Fruit fly (Drosophila melanogaster) whole organism, embryonic: ENCODE data around the gene kat80.

Source experiments
- ATbp ChIP-seq: fragments of 200-800 bp; sonication (Bioruptor generic); optimal IDR thresholded peaks from 2 replicates; lab custom pipeline; 2017; ENCODE audit warnings: missing biosample characterization, mild to moderate bottlenecking, missing genetic modification characterization, missing genetic modification reagents
- Abd-B ChIP-seq: fragments of 200-800 bp; sonication (Bioruptor generic); optimal IDR thresholded peaks from 2 replicates; lab custom pipeline; 2018; ENCODE audit warnings: missing biosample characterization, mild to moderate bottlenecking, missing genetic modification characterization, moderate library complexity
- Ada2b ChIP-seq: fragments of 200-800 bp; sonication (Bioruptor generic); IDR thresholded peaks from 2 replicates; pipeline ENCODE4 v1.3.6; 2022; ENCODE audit warnings: missing biosample characterization, missing genetic modification characterization
- Atf-2 ChIP-seq: fragments of 200-800 bp; sonication (Bioruptor generic); optimal IDR thresholded peaks from 2 replicates; lab custom pipeline; 2016; ENCODE audit warnings: missing biosample characterization, missing genetic modification characterization
- C15 ChIP-seq: fragments of 200-800 bp; sonication (Bioruptor generic); IDR thresholded peaks from 3 replicates; pipeline ENCODE4 v1.3.6; 2022; ENCODE audit warnings: missing biosample characterization, missing genetic modification characterization
- CG15073 ChIP-seq: fragments of 200-800 bp; sonication (Bioruptor generic); optimal IDR thresholded peaks from 2 replicates; lab custom pipeline; 2016; ENCODE audit warnings: missing biosample characterization, missing genetic modification characterization
- CG1603 ChIP-seq: fragments of 200-800 bp; sonication (Bioruptor generic); optimal IDR thresholded peaks from 2 replicates; lab custom pipeline; 2019; ENCODE audit warnings: missing biosample characterization, mild to moderate bottlenecking, missing genetic modification characterization, moderate library complexity
- CG18262 ChIP-seq: fragments of 200-800 bp; optimal IDR thresholded peaks from 3 replicates; lab custom pipeline; 2019; ENCODE audit warnings: missing biosample characterization, mild to moderate bottlenecking, missing genetic modification characterization, moderate library complexity
- CG2712 ChIP-seq: fragments of 200-800 bp; optimal IDR thresholded peaks from 3 replicates; lab custom pipeline; 2019; ENCODE audit warnings: missing biosample characterization, mild to moderate bottlenecking, missing genetic modification characterization, moderate library complexity
- CG32772 ChIP-seq: fragments of 200-800 bp; sonication (Bioruptor generic); IDR thresholded peaks from 2 replicates; pipeline ENCODE4 v1.3.6; 2022; ENCODE audit warnings: missing biosample characterization, missing genetic modification characterization
- CG34376 ChIP-seq: fragments of 200-800 bp; sonication (Bioruptor generic); optimal IDR thresholded peaks from 2 replicates; lab custom pipeline; 2018; ENCODE audit warnings: missing biosample characterization, mild to moderate bottlenecking, missing genetic modification characterization
- CG34422 ChIP-seq: fragments of 200-800 bp; sonication (Bioruptor generic); IDR thresholded peaks from 3 replicates; pipeline ENCODE4 v1.3.6; 2022; ENCODE audit warnings: missing biosample characterization, missing genetic modification characterization
- CG4820 ChIP-seq: fragments of 200-800 bp; sonication (Bioruptor generic); optimal IDR thresholded peaks from 3 replicates; lab custom pipeline; 2016; ENCODE audit warnings: missing biosample characterization, missing genetic modification characterization
- CG5245 ChIP-seq: fragments of 200-800 bp; sonication (Bioruptor generic); optimal IDR thresholded peaks from 3 replicates; lab custom pipeline; 2016; ENCODE audit warnings: missing biosample characterization, missing genetic modification characterization
- CG6765 ChIP-seq: fragments of 200-800 bp; sonication (Bioruptor generic); optimal IDR thresholded peaks from 3 replicates; lab custom pipeline; 2017; ENCODE audit warnings: missing biosample characterization, mild to moderate bottlenecking, missing genetic modification characterization
- CG7271 ChIP-seq: fragments of 200-800 bp; sonication (Bioruptor generic); optimal IDR thresholded peaks from 2 replicates; lab custom pipeline; 2018; ENCODE audit warnings: missing biosample characterization, mild to moderate bottlenecking, missing genetic modification characterization, moderate library complexity
- CG7372 ChIP-seq: fragments of 200-800 bp; sonication (Bioruptor generic); IDR thresholded peaks from 2 replicates; pipeline ENCODE4 v1.3.6; 2022; ENCODE audit warnings: missing biosample characterization, missing genetic modification characterization
- CG7745 ChIP-seq: fragments of 200-800 bp; sonication (Bioruptor generic); optimal IDR thresholded peaks from 2 replicates; lab custom pipeline; 2018; ENCODE audit warnings: missing biosample characterization, mild to moderate bottlenecking, missing genetic modification characterization, moderate library complexity
- CG7839 ChIP-seq: fragments of 200-800 bp; sonication (Bioruptor generic); optimal IDR thresholded peaks from 3 replicates; lab custom pipeline; 2018; ENCODE audit warnings: missing biosample characterization, mild to moderate bottlenecking, missing genetic modification characterization, moderate library complexity
- CG8765 ChIP-seq: fragments of 200-800 bp; sonication (Bioruptor generic); IDR thresholded peaks from 2 replicates; pipeline ENCODE4 v1.3.6; 2022; ENCODE audit warnings: missing biosample characterization, missing genetic modification characterization
- CG8944 ChIP-seq: fragments of 200-800 bp; sonication (Bioruptor generic); optimal IDR thresholded peaks from 3 replicates; lab custom pipeline; 2016; ENCODE audit warnings: missing biosample characterization, missing genetic modification characterization
- CTCF ChIP-seq: fragments of 200-800 bp; sonication (Bioruptor generic); optimal IDR thresholded peaks from 2 replicates; lab custom pipeline; 2017; ENCODE audit warnings: missing biosample characterization, mild to moderate bottlenecking, missing genetic modification characterization, moderate library complexity
- GATAe ChIP-seq: fragments of 200-800 bp; sonication (Bioruptor generic); conservative IDR thresholded peaks from 2 replicates; pipeline ENCODE4 v1.3.6; 2022; ENCODE audit warnings: missing biosample characterization, missing genetic modification characterization
- Gsc ChIP-seq: fragments of 200-800 bp; sonication (Bioruptor generic); IDR thresholded peaks from 2 replicates; pipeline ENCODE4 v1.3.6; 2022; ENCODE audit warnings: missing biosample characterization, missing genetic modification characterization
- Gug ChIP-seq: fragments of 200-800 bp; sonication (Bioruptor generic); IDR thresholded peaks from 4 replicates; pipeline ENCODE4 v1.3.6; 2022; ENCODE audit warnings: missing biosample characterization, missing genetic modification characterization
- HmgZ ChIP-seq: fragments of 200-800 bp; sonication (Bioruptor generic); optimal IDR thresholded peaks from 2 replicates; lab custom pipeline; 2018; ENCODE audit warnings: missing biosample characterization, mild to moderate bottlenecking, missing genetic modification characterization
- NC2β ChIP-seq: fragments of 200-800 bp; sonication (Bioruptor generic); optimal IDR thresholded peaks from 2 replicates; lab custom pipeline; 2016; ENCODE audit warnings: missing biosample characterization, missing genetic modification characterization
- Sox100B ChIP-seq: fragments of 200-800 bp; sonication (Bioruptor generic); optimal IDR thresholded peaks from 3 replicates; lab custom pipeline; 2018; ENCODE audit warnings: missing biosample characterization, mild to moderate bottlenecking, missing genetic modification characterization
- Ssrp ChIP-seq: fragments of 200-800 bp; sonication (Bioruptor generic); optimal IDR thresholded peaks from 2 replicates; lab custom pipeline; 2018; ENCODE audit warnings: missing biosample characterization, mild to moderate bottlenecking, missing genetic modification characterization, moderate library complexity
- ab ChIP-seq: fragments of 200-800 bp; sonication (Bioruptor generic); optimal IDR thresholded peaks from 2 replicates; lab custom pipeline; 2016; ENCODE audit warnings: missing biosample characterization, missing genetic modification characterization
- az2 ChIP-seq: fragments of 200-800 bp; sonication (Bioruptor generic); optimal IDR thresholded peaks from 3 replicates; lab custom pipeline; 2016; ENCODE audit warnings: missing biosample characterization, missing genetic modification characterization
- bab2 ChIP-seq: fragments of 200-800 bp; sonication (Bioruptor generic); optimal IDR thresholded peaks from 2 replicates; lab custom pipeline; 2016; ENCODE audit warnings: missing biosample characterization, missing genetic modification characterization
- bcd ChIP-seq: fragments of 200-800 bp; sonication (Bioruptor generic); optimal IDR thresholded peaks from 2 replicates; lab custom pipeline; 2017; ENCODE audit warnings: missing biosample characterization, mild to moderate bottlenecking, missing genetic modification characterization
- danr ChIP-seq: fragments of 200-800 bp; sonication (Bioruptor generic); IDR thresholded peaks from 2 replicates; pipeline ENCODE4 v1.3.6; 2022; ENCODE audit warnings: missing biosample characterization, missing genetic modification characterization
- emc ChIP-seq: fragments of 200-800 bp; sonication (Bioruptor generic); optimal IDR thresholded peaks from 2 replicates; lab custom pipeline; 2016; ENCODE audit warnings: missing biosample characterization, missing genetic modification characterization
- fd96Cb ChIP-seq: fragments of 200-800 bp; sonication (Bioruptor generic); optimal IDR thresholded peaks from 2 replicates; lab custom pipeline; 2018; ENCODE audit warnings: missing biosample characterization, mild to moderate bottlenecking, missing genetic modification characterization, moderate library complexity
- h ChIP-seq: fragments of >200 bp; optimal IDR thresholded peaks from 2 replicates; lab custom pipeline; 2017
- hkb ChIP-seq, 2 experiments: fragments of 200-800 bp in 1 of 2; fragments of >200 bp in 1 of 2; sonication (Bioruptor generic) in 1 of 2; IDR thresholded peaks in 1 of 2; optimal IDR thresholded peaks in 1 of 2; 2 replicates each; pipeline versions ENCODE4 v1.3.6 to Lab custom; 2017 to 2022; ENCODE audit warnings: missing biosample characterization in 1 of 2, missing genetic modification characterization in 1 of 2
- jumu ChIP-seq: fragments of 200-800 bp; sonication (Bioruptor generic); optimal IDR thresholded peaks from 3 replicates; lab custom pipeline; 2016; ENCODE audit warnings: missing biosample characterization, missing genetic modification characterization
- kah ChIP-seq: fragments of 200-800 bp; sonication (Bioruptor generic); optimal IDR thresholded peaks from 2 replicates; lab custom pipeline; 2018; ENCODE audit warnings: missing biosample characterization, mild to moderate bottlenecking, missing genetic modification characterization
- oc ChIP-seq: fragments of 200-800 bp; sonication (Bioruptor generic); optimal IDR thresholded peaks from 2 replicates; lab custom pipeline; 2018; ENCODE audit warnings: missing biosample characterization, mild to moderate bottlenecking, missing genetic modification characterization, moderate library complexity
- odd ChIP-seq: fragments of 200-800 bp; sonication (Bioruptor generic); optimal IDR thresholded peaks from 2 replicates; lab custom pipeline; 2017; ENCODE audit warnings: missing biosample characterization, mild to moderate bottlenecking, missing genetic modification characterization
- prd ChIP-seq, 3 experiments: fragments of >200 bp in 2 of 3; fragments of 200-800 bp in 1 of 3; sonication (Bioruptor generic) in 1 of 3; optimal IDR thresholded peaks in 2 of 3; IDR thresholded peaks in 1 of 3; 2 replicates in 2 of 3; 3 replicates in 1 of 3; pipeline versions ENCODE4 v1.3.6 to Lab custom; 2017 to 2022; ENCODE audit warnings: missing biosample characterization in 1 of 3, missing genetic modification characterization in 1 of 3
- ro ChIP-seq: fragments of 200-800 bp; sonication (Bioruptor generic); IDR thresholded peaks from 2 replicates; pipeline ENCODE4 v1.3.6; 2022; ENCODE audit warnings: missing biosample characterization, missing genetic modification characterization
- run ChIP-seq: fragments of 200-800 bp; sonication (Bioruptor generic); optimal IDR thresholded peaks from 3 replicates; lab custom pipeline; 2018; ENCODE audit warnings: missing biosample characterization, mild to moderate bottlenecking, missing genetic modification characterization
- scrt ChIP-seq: fragments of 200-800 bp; sonication (Bioruptor generic); optimal IDR thresholded peaks from 2 replicates; lab custom pipeline; 2018; ENCODE audit warnings: missing biosample characterization, mild to moderate bottlenecking, missing genetic modification characterization, moderate library complexity
- stwl ChIP-seq: fragments of 200-800 bp; sonication (Bioruptor generic); optimal IDR thresholded peaks from 3 replicates; lab custom pipeline; 2018; ENCODE audit warnings: missing biosample characterization, mild to moderate bottlenecking, missing genetic modification characterization, moderate library complexity
- tx ChIP-seq: fragments of 200-800 bp; sonication (Bioruptor generic); optimal IDR thresholded peaks from 2 replicates; lab custom pipeline; 2016; ENCODE audit warnings: missing biosample characterization, missing genetic modification characterization
- z ChIP-seq: fragments of 200-800 bp; sonication (Bioruptor generic); IDR thresholded peaks from 3 replicates; pipeline ENCODE4 v1.3.6; 2022; ENCODE audit warnings: missing biosample characterization, missing genetic modification characterization
- zen ChIP-seq: fragments of 200-800 bp; sonication (Bioruptor generic); optimal IDR thresholded peaks from 3 replicates; lab custom pipeline; 2018; ENCODE audit warnings: missing biosample characterization, mild to moderate bottlenecking, missing genetic modification characterization, moderate library complexity
- zfh1 ChIP-seq: fragments of 200-800 bp; sonication (Bioruptor generic); IDR thresholded peaks from 3 replicates; pipeline ENCODE4 v1.3.6; 2022; ENCODE audit warnings: missing biosample characterization, missing genetic modification characterization

kat80 gene

dm6 chrX:16278783-16279182 lies 2.8 kb upstream of the kat80 start (continued):
- TF ChIP-seq ro (GFP tag; lab: Robert Waterston, UW) (peak; percentile 35; the same call in 1 of the 2 replicates), oc (tag; lab: Kevin White, UChicago) (peak; percentile 75), CG5245 (GFP tag; lab: Kevin White, UChicago) (peak; percentile 70), az2 (GFP tag; lab: Kevin White, UChicago) (peak; percentile 71), run (tag; lab: Kevin White, UChicago) (no peak), CG8765 (GFP tag; lab: Robert Waterston, UW) (peak; percentile 79), CG6765 (peak; percentile 71), scrt (GFP tag; lab: Kevin White, UChicago) (peak; percentile 77), Atf-2 (GFP tag; lab: Kevin White, UChicago) (no peak), HmgZ (tag; lab: Kevin White, UChicago) (peak; percentile 79), fd96Cb (tag; lab: Kevin White, UChicago) (peak; percentile 80), CG2712 (tag; lab: Kevin White, UChicago) (peak; percentile 93), Abd-B (GFP tag; lab: Kevin White, UChicago) (peak; percentile 59), zen (tag; lab: Kevin White, UChicago) (peak; percentile 79), odd (GFP tag; lab: Kevin White, UChicago) (peak; percentile 81), tx (peak; percentile 31), CG34422 (GFP tag; lab: Robert Waterston, UW) (peak; percentile 82), Ada2b (GFP tag; lab: Robert Waterston, UW) (peak; percentile 86), CG18262 (tag; lab: Kevin White, UChicago) (peak; percentile 90), bcd (GFP tag; lab: Kevin White, UChicago) (peak; percentile 80), emc (GFP tag; lab: Kevin White, UChicago) (no peak), Ssrp (tag; lab: Kevin White, UChicago) (peak; percentile 78), CG34376 (peak; percentile 69), CG4820 (GFP tag; lab: Kevin White, UChicago) (peak; percentile 71), CG8944 (peak; percentile 11), kah (GFP tag; lab: Kevin White, UChicago) (peak; percentile 76), ATbp (GFP tag; lab: Kevin White, UChicago) (peak; percentile 90), ab (GFP tag; lab: Kevin White, UChicago) (no peak), jumu (GFP tag; lab: Kevin White, UChicago) (peak; percentile 10), z (no peak), h (lab: Kevin White, UChicago) (no peak), Gsc (GFP tag; lab: Robert Waterston, UW) (peak; percentile 46; the same call in 1 of the 2 replicates), stwl (tag; lab: Kevin White, UChicago) (peak; percentile 12), bab2 (GFP tag; lab: Kevin White, UChicago) (peak; percentile 46), CG1603 (tag; lab: Kevin White, UChicago) (peak; percentile 89), hkb (optimal IDR thresholded peaks at IDR 0.05; lab: Kevin White, UChicago) (no peak), hkb (GFP tag; IDR thresholded peaks at IDR 0.05; lab: Robert Waterston, UW) (peak; percentile 93), CG7372 (GFP tag; lab: Robert Waterston, UW) (peak; percentile 76), CTCF (GFP tag; lab: Kevin White, UChicago) (peak; percentile 45), danr (GFP tag; lab: Robert Waterston, UW) (peak; percentile 72), NC2β (GFP tag; lab: Kevin White, UChicago) (peak; percentile 42), CG15073 (no peak), CG7745 (tag; lab: Kevin White, UChicago) (peak; percentile 12), GATAe (GFP tag; lab: Robert Waterston, UW) (0 out of 2 replicates have a peak, but pooled peaks have one; percentile 20), C15 (GFP tag; lab: Robert Waterston, UW) (peak; percentile 56; the same call in 1 of the 3 replicates), zfh1 (GFP tag; lab: Robert Waterston, UW) (peak; percentile 84), prd (optimal IDR thresholded peaks at IDR 0.05; lab: Kevin White, UChicago) (no peak), prd (GFP tag; IDR thresholded peaks at IDR 0.05; lab: Robert Waterston, UW) (peak; percentile 86), Gug (GFP tag; lab: Robert Waterston, UW) (peak; percentile 76), CG7839 (tag; lab: Kevin White, UChicago) (peak; percentile 88), CG7271 (tag; lab: Kevin White, UChicago) (peak; percentile 61), Sox100B (GFP tag; lab: Kevin White, UChicago) (peak; percentile 82), CG32772 (peak; percentile 64)
